Fruit fly (Drosophila melanogaster) whole organism, embryonic: ENCODE data around the gene Sems.

Source experiments
- ATbp ChIP-seq: fragments of 200-800 bp; sonication (Bioruptor generic); optimal IDR thresholded peaks from 2 replicates; lab custom pipeline; 2017; ENCODE audit warnings: missing biosample characterization, mild to moderate bottlenecking, missing genetic modification characterization, missing genetic modification reagents
- Atf-2 ChIP-seq: fragments of 200-800 bp; sonication (Bioruptor generic); optimal IDR thresholded peaks from 2 replicates; lab custom pipeline; 2016; ENCODE audit warnings: missing biosample characterization, missing genetic modification characterization
- Atf6 ChIP-seq: fragments of 200-800 bp; sonication (Bioruptor generic); IDR thresholded peaks from 2 replicates; pipeline ENCODE4 v1.3.6; 2022; ENCODE audit warnings: missing biosample characterization, missing genetic modification characterization
- CG10267 ChIP-seq: fragments of 200-800 bp; sonication (Bioruptor generic); optimal IDR thresholded peaks from 2 replicates; lab custom pipeline; 2018; ENCODE audit warnings: missing biosample characterization, mild to moderate bottlenecking, missing genetic modification characterization, moderate library complexity
- CG12155 ChIP-seq: fragments of 200-800 bp; sonication (Bioruptor generic); optimal IDR thresholded peaks from 3 replicates; lab custom pipeline; 2016; ENCODE audit warnings: missing biosample characterization, missing genetic modification characterization
- CG12744 ChIP-seq: fragments of 200-800 bp; sonication (Bioruptor generic); optimal IDR thresholded peaks from 2 replicates; lab custom pipeline; 2016; ENCODE audit warnings: missing biosample characterization, missing genetic modification characterization
- CG15073 ChIP-seq: fragments of 200-800 bp; sonication (Bioruptor generic); optimal IDR thresholded peaks from 2 replicates; lab custom pipeline; 2016; ENCODE audit warnings: missing biosample characterization, missing genetic modification characterization
- CG15696 ChIP-seq: fragments of 200-800 bp; sonication (Bioruptor generic); optimal IDR thresholded peaks from 2 replicates; lab custom pipeline; 2019; ENCODE audit warnings: missing biosample characterization, mild to moderate bottlenecking, missing genetic modification characterization, moderate library complexity
- CG1603 ChIP-seq: fragments of 200-800 bp; sonication (Bioruptor generic); optimal IDR thresholded peaks from 2 replicates; lab custom pipeline; 2019; ENCODE audit warnings: missing biosample characterization, mild to moderate bottlenecking, missing genetic modification characterization, moderate library complexity
- CG16813 ChIP-seq: fragments of 200-800 bp; sonication (Bioruptor generic); IDR thresholded peaks from 3 replicates; pipeline ENCODE4 v1.3.6; 2022; ENCODE audit warnings: missing biosample characterization, missing genetic modification characterization; ENCODE audit not compliant: partially characterized antibody
- CG17359 ChIP-seq: fragments of 200-800 bp; sonication (Bioruptor generic); optimal IDR thresholded peaks from 3 replicates; lab custom pipeline; 2018; ENCODE audit warnings: missing biosample characterization, mild to moderate bottlenecking, missing genetic modification characterization, moderate library complexity
- CG17568 ChIP-seq: fragments of 200-800 bp; sonication (Bioruptor generic); optimal IDR thresholded peaks from 2 replicates; lab custom pipeline; 2018; ENCODE audit warnings: missing biosample characterization, mild to moderate bottlenecking, missing genetic modification characterization, moderate library complexity
- CG17829 ChIP-seq: fragments of 200-800 bp; optimal IDR thresholded peaks from 2 replicates; lab custom pipeline; 2019; ENCODE audit warnings: missing biosample characterization, mild to moderate bottlenecking, missing genetic modification characterization, moderate library complexity
- CG18262 ChIP-seq: fragments of 200-800 bp; optimal IDR thresholded peaks from 3 replicates; lab custom pipeline; 2019; ENCODE audit warnings: missing biosample characterization, mild to moderate bottlenecking, missing genetic modification characterization, moderate library complexity
- CG2199 ChIP-seq: fragments of 200-800 bp; sonication (Bioruptor generic); IDR thresholded peaks from 3 replicates; pipeline ENCODE4 v1.3.6; 2022; ENCODE audit warnings: missing biosample characterization, missing genetic modification characterization
- CG2202 ChIP-seq: fragments of 200-800 bp; sonication (Bioruptor generic); optimal IDR thresholded peaks from 2 replicates; lab custom pipeline; 2018; ENCODE audit warnings: missing biosample characterization, mild to moderate bottlenecking, missing genetic modification characterization
- CG2875 ChIP-seq: fragments of 200-800 bp; sonication (Bioruptor generic); optimal IDR thresholded peaks from 2 replicates; lab custom pipeline; 2017; ENCODE audit warnings: missing biosample characterization, mild to moderate bottlenecking, missing genetic modification characterization, missing genetic modification reagents
- CG31388 ChIP-seq: fragments of 200-800 bp; sonication (Bioruptor generic); optimal IDR thresholded peaks from 2 replicates; lab custom pipeline; 2016; ENCODE audit warnings: missing biosample characterization, missing genetic modification characterization
- CG33213 ChIP-seq: fragments of 200-800 bp; sonication (Bioruptor generic); optimal IDR thresholded peaks from 3 replicates; lab custom pipeline; 2016; ENCODE audit warnings: missing biosample characterization, missing genetic modification characterization
- CG33557 ChIP-seq: fragments of 200-800 bp; sonication (Bioruptor generic); optimal IDR thresholded peaks from 2 replicates; lab custom pipeline; 2019; ENCODE audit warnings: missing biosample characterization, mild to moderate bottlenecking, missing genetic modification characterization, moderate library complexity
- CG3407 ChIP-seq: fragments of 200-800 bp; sonication (Bioruptor generic); optimal IDR thresholded peaks from 2 replicates; lab custom pipeline; 2018; ENCODE audit warnings: missing biosample characterization, mild to moderate bottlenecking, missing genetic modification characterization
- CG4360 ChIP-seq: fragments of 200-800 bp; sonication (Bioruptor generic); IDR thresholded peaks from 2 replicates; pipeline ENCODE4 v1.3.6; 2022; ENCODE audit warnings: missing biosample characterization, missing genetic modification characterization
- CG4707 ChIP-seq: fragments of 200-800 bp; sonication (Bioruptor generic); optimal IDR thresholded peaks from 2 replicates; lab custom pipeline; 2018; ENCODE audit warnings: missing biosample characterization, mild to moderate bottlenecking, missing genetic modification characterization, moderate library complexity
- CG6689 ChIP-seq: fragments of 200-800 bp; sonication (Bioruptor generic); IDR thresholded peaks from 2 replicates; pipeline ENCODE4 v1.3.6; 2022; ENCODE audit warnings: missing biosample characterization, missing genetic modification characterization
- CG6813 ChIP-seq: fragments of 200-800 bp; sonication (Bioruptor generic); optimal IDR thresholded peaks from 2 replicates; lab custom pipeline; 2017; ENCODE audit warnings: missing biosample characterization, missing genetic modification characterization, mild to moderate bottlenecking, moderate library complexity, missing genetic modification reagents
- CrebB ChIP-seq: fragments of 200-800 bp; sonication (Bioruptor generic); optimal IDR thresholded peaks from 3 replicates; lab custom pipeline; 2018; ENCODE audit warnings: missing biosample characterization, mild to moderate bottlenecking, missing genetic modification characterization
- Dbx ChIP-seq: fragments of 200-800 bp; sonication (Bioruptor generic); IDR thresholded peaks from 3 replicates; pipeline ENCODE4 v1.3.6; 2022; ENCODE audit warnings: missing biosample characterization, missing genetic modification characterization
- Dref ChIP-seq: fragments of 200-800 bp; sonication (Bioruptor generic); IDR thresholded peaks from 2 replicates; pipeline ENCODE4 v1.3.6; 2022; ENCODE audit warnings: missing biosample characterization, missing genetic modification characterization
- Fer3 ChIP-seq: fragments of 200-800 bp; sonication (Bioruptor generic); optimal IDR thresholded peaks from 2 replicates; lab custom pipeline; 2018; ENCODE audit warnings: missing biosample characterization, mild to moderate bottlenecking, missing genetic modification characterization, moderate library complexity
- Gsc ChIP-seq: fragments of 200-800 bp; sonication (Bioruptor generic); IDR thresholded peaks from 2 replicates; pipeline ENCODE4 v1.3.6; 2022; ENCODE audit warnings: missing biosample characterization, missing genetic modification characterization
- MTF-1 ChIP-seq: fragments of 200-800 bp; sonication (Bioruptor generic); optimal IDR thresholded peaks from 2 replicates; lab custom pipeline; 2018; ENCODE audit warnings: missing biosample characterization, mild to moderate bottlenecking, missing genetic modification characterization, borderline replicate concordance
- NC2α ChIP-seq: fragments of 200-800 bp; sonication (Bioruptor generic); optimal IDR thresholded peaks from 2 replicates; lab custom pipeline; 2016; ENCODE audit warnings: missing biosample characterization, missing genetic modification characterization
- Nf-YB ChIP-seq: fragments of 200-800 bp; sonication (Bioruptor generic); optimal IDR thresholded peaks from 3 replicates; lab custom pipeline; 2019; ENCODE audit warnings: missing biosample characterization, mild to moderate bottlenecking, missing genetic modification characterization, moderate library complexity
- Ravus ChIP-seq: fragments of 200-800 bp; sonication (Bioruptor generic); IDR thresholded peaks from 2 replicates; pipeline ENCODE4 v1.3.6; 2022; ENCODE audit warnings: missing biosample characterization, missing genetic modification characterization
- Scr ChIP-seq: fragments of 200-800 bp; sonication (Bioruptor generic); IDR thresholded peaks from 2 replicates; pipeline ENCODE4 v1.3.6; 2022; ENCODE audit warnings: missing biosample characterization, missing genetic modification characterization; ENCODE audit not compliant: partially characterized antibody
- Xrp1 ChIP-seq: fragments of 200-800 bp; sonication (Bioruptor generic); IDR thresholded peaks from 2 replicates; pipeline ENCODE4 v1.3.6; 2022; ENCODE audit warnings: missing biosample characterization, missing genetic modification characterization
- ac ChIP-seq: fragments of 200-800 bp; sonication (Bioruptor generic); optimal IDR thresholded peaks from 3 replicates; lab custom pipeline; 2017; ENCODE audit warnings: missing biosample characterization, mild to moderate bottlenecking, missing genetic modification characterization
- az2 ChIP-seq: fragments of 200-800 bp; sonication (Bioruptor generic); optimal IDR thresholded peaks from 3 replicates; lab custom pipeline; 2016; ENCODE audit warnings: missing biosample characterization, missing genetic modification characterization
- bowl ChIP-seq: fragments of 200-800 bp; sonication (Bioruptor generic); IDR thresholded peaks from 2 replicates; pipeline ENCODE4 v1.3.6; 2022; ENCODE audit warnings: missing biosample characterization, missing genetic modification characterization
- bsh ChIP-seq, 2 experiments: fragments of 200-800 bp; sonication (Bioruptor generic); optimal IDR thresholded peaks; 2 replicates each; lab custom pipeline; 2017 to 2018; ENCODE audit warnings: mild to moderate bottlenecking in 2 of 2, missing biosample characterization in 2 of 2, missing genetic modification characterization in 2 of 2, moderate library complexity in 1 of 2
- ci ChIP-seq: fragments of 200-800 bp; sonication (Bioruptor generic); IDR thresholded peaks from 3 replicates; pipeline ENCODE4 v1.3.6; 2022; ENCODE audit warnings: missing biosample characterization, missing genetic modification characterization
- dmrt11E ChIP-seq: fragments of 200-800 bp; sonication (Bioruptor generic); optimal IDR thresholded peaks from 3 replicates; lab custom pipeline; 2018; ENCODE audit warnings: missing biosample characterization, mild to moderate bottlenecking, missing genetic modification characterization, moderate library complexity
- gce ChIP-seq: fragments of 200-800 bp; sonication (Bioruptor generic); IDR thresholded peaks from 3 replicates; pipeline ENCODE4 v1.3.6; 2022; ENCODE audit warnings: missing biosample characterization, missing genetic modification characterization
- gt ChIP-seq: fragments of 200-800 bp; sonication (Bioruptor generic); IDR thresholded peaks from 2 replicates; pipeline ENCODE4 v1.3.6; 2022; ENCODE audit warnings: missing biosample characterization, missing genetic modification characterization
- lov ChIP-seq, 2 experiments: fragments of 200-800 bp in 1 of 2; fragments of >200 bp in 1 of 2; sonication (Bioruptor generic) in 1 of 2; IDR thresholded peaks in 1 of 2; optimal IDR thresholded peaks in 1 of 2; 2 replicates in 1 of 2; 3 replicates in 1 of 2; pipeline versions ENCODE4 v1.3.6 to Lab custom; 2017 to 2022; ENCODE audit warnings: missing biosample characterization in 1 of 2, missing genetic modification characterization in 1 of 2
- mam ChIP-seq: fragments of 200-800 bp; sonication (Bioruptor generic); optimal IDR thresholded peaks from 3 replicates; lab custom pipeline; 2016; ENCODE audit warnings: missing biosample characterization, missing genetic modification characterization
- org-1 ChIP-seq: fragments of 200-800 bp; sonication (Bioruptor generic); optimal IDR thresholded peaks from 2 replicates; lab custom pipeline; 2017; ENCODE audit warnings: missing biosample characterization, missing genetic modification characterization
- rib ChIP-seq: fragments of 200-800 bp; sonication (Bioruptor generic); IDR thresholded peaks from 2 replicates; pipeline ENCODE4 v1.3.6; 2022; ENCODE audit warnings: missing biosample characterization, missing genetic modification characterization
- tup ChIP-seq: fragments of 200-800 bp; sonication (Bioruptor generic); optimal IDR thresholded peaks from 2 replicates; lab custom pipeline; 2016; ENCODE audit warnings: missing biosample characterization, mild to moderate bottlenecking, missing genetic modification characterization, moderate library complexity
- wdn ChIP-seq: fragments of 200-800 bp; sonication (Bioruptor generic); IDR thresholded peaks from 2 replicates; pipeline ENCODE4 v1.3.6; 2022; ENCODE audit warnings: missing biosample characterization, missing genetic modification characterization
- wor ChIP-seq: fragments of 200-800 bp; sonication (Bioruptor generic); IDR thresholded peaks from 2 replicates; pipeline ENCODE4 v1.3.6; 2022; ENCODE audit warnings: missing biosample characterization, missing genetic modification characterization

The Sems gene

dm6 chr3L:20954118-20954517 is 2.4 kb downstream of the Sems start (continued):
- TF ChIP-seq CG2875 (GFP tag; lab: Kevin White, UChicago) = peak; percentile 23
- TF ChIP-seq gt (GFP tag; lab: Robert Waterston, UW) = no peak
- peak; percentile 71 for TF ChIP-seq CG33557 (GFP tag; lab: Kevin White, UChicago)
- TF ChIP-seq ATbp = peak; percentile 53
- TF ChIP-seq CG1603 (tag; lab: Kevin White, UChicago) = peak; percentile 39
- no peak for TF ChIP-seq Dbx (GFP tag; lab: Robert Waterston, UW)
- TF ChIP-seq rib (GFP tag; lab: Robert Waterston, UW) = no peak
- no peak for TF ChIP-seq CG17829 (tag; lab: Kevin White, UChicago)
- TF ChIP-seq Xrp1 = peak; percentile 48; the same call in 1 of the 2 replicates
- no peak for TF ChIP-seq wor (GFP tag; lab: Robert Waterston, UW)
- TF ChIP-seq CrebB = peak; percentile 25
- TF ChIP-seq Dref (GFP tag; lab: Robert Waterston, UW) = no peak
- TF ChIP-seq CG6813 (GFP tag; lab: Kevin White, UChicago) = peak; percentile 50
- no peak for TF ChIP-seq mam (GFP tag; lab: Kevin White, UChicago)
- TF ChIP-seq org-1 (GFP tag; lab: Kevin White, UChicago) = peak; percentile 8
- peak; percentile 61 for TF ChIP-seq CG15696 (tag; lab: Kevin White, UChicago)
- TF ChIP-seq bsh (GFP tag; optimal IDR thresholded peaks at IDR 0.05; lab: Kevin White, UChicago) = peak in 1 of 2 experiments; percentile 36
- TF ChIP-seq CG15073 (GFP tag; lab: Kevin White, UChicago) = no peak
- TF ChIP-seq Atf-2 (GFP tag; lab: Kevin White, UChicago) = no peak
- no peak for TF ChIP-seq CG6689 (GFP tag; lab: Robert Waterston, UW)
- no peak for TF ChIP-seq Scr (GFP tag; lab: Robert Waterston, UW)
- TF ChIP-seq CG17568 (GFP tag; lab: Kevin White, UChicago) = peak; percentile 36
- TF ChIP-seq CG10267 (tag; lab: Kevin White, UChicago) = no peak
- no peak for TF ChIP-seq CG16813
- peak; percentile 31 for TF ChIP-seq CG3407 (GFP tag; lab: Kevin White, UChicago)
- TF ChIP-seq ci (GFP tag; lab: Robert Waterston, UW) = 0 out of 3 replicates have a peak, but pooled peaks have one; percentile 33
- TF ChIP-seq gce (GFP tag; lab: Robert Waterston, UW) = no peak
- no peak for TF ChIP-seq CG12744
- no peak for TF ChIP-seq az2 (GFP tag; lab: Kevin White, UChicago)
- peak; percentile 44 for TF ChIP-seq ac (GFP tag; lab: Kevin White, UChicago)
- peak; percentile 19 for TF ChIP-seq Fer3 (tag; lab: Kevin White, UChicago)
- peak; percentile 58 for TF ChIP-seq MTF-1 (GFP tag; lab: Kevin White, UChicago)
- no peak for TF ChIP-seq CG17359 (tag; lab: Kevin White, UChicago)
- TF ChIP-seq CG4707 = peak; percentile 48
- TF ChIP-seq Ravus (GFP tag; lab: Robert Waterston, UW) = no peak
- no peak for TF ChIP-seq NC2α (GFP tag; lab: Kevin White, UChicago)
- TF ChIP-seq Atf6 (GFP tag; lab: Robert Waterston, UW) = no peak
- TF ChIP-seq lov (optimal IDR thresholded peaks at IDR 0.05; lab: Kevin White, UChicago) = no peak
- no peak for TF ChIP-seq lov (GFP tag; IDR thresholded peaks at IDR 0.05; lab: Robert Waterston, UW)
- peak; percentile 46 for TF ChIP-seq CG2202 (tag; lab: Kevin White, UChicago)
- no peak for TF ChIP-seq CG4360 (GFP tag; lab: Robert Waterston, UW)
- TF ChIP-seq CG12155 (GFP tag; lab: Kevin White, UChicago) = no peak
- no peak for TF ChIP-seq CG18262
- TF ChIP-seq Nf-YB (GFP tag; lab: Kevin White, UChicago) = no peak
- TF ChIP-seq wdn (GFP tag; lab: Robert Waterston, UW) = no peak
- peak; percentile 8 for TF ChIP-seq tup
- TF ChIP-seq dmrt11E = peak; percentile 34
- no peak for TF ChIP-seq CG2199 (GFP tag; lab: Robert Waterston, UW)
- TF ChIP-seq CG31388 (GFP tag; lab: Kevin White, UChicago) = no peak
- no peak for TF ChIP-seq bowl (GFP tag; lab: Robert Waterston, UW)
- TF ChIP-seq CG33213 (GFP tag; lab: Kevin White, UChicago) = peak; percentile 8
- no peak for TF ChIP-seq Gsc (GFP tag; lab: Robert Waterston, UW)
